Worm (Caenorhabditis elegans): ENCODE measurements around the gene C26B9.1.

C26B9.1 gene

ce11 chrX:5348529-5349148 is 4.3 kb downstream of the C26B9.1 start, which contains the start of gene syx-3 (continued):
- TF ChIP-seq Y116A8C.19 (tag; optimal IDR thresholded peaks at IDR 0.05; ENCODE audit: borderline replicate concordance) (no peak), ztf-4 (tag; optimal IDR thresholded peaks at IDR 0.05) (no peak), sox-4 (tag; optimal IDR thresholded peaks at IDR 0.05) (no peak), pag-3 (tag; optimal IDR thresholded peaks at IDR 0.05; ENCODE audit: borderline replicate concordance, insufficient read depth) (peak; percentile 61)

- no peak for TF ChIP-seq fkh-8 (tag; optimal IDR thresholded peaks at IDR 0.05)
- TF ChIP-seq lsy-2 (tag; optimal IDR thresholded peaks at IDR 0.05) = no peak
- no peak for TF ChIP-seq zip-4 (GFP tag; optimal IDR thresholded peaks at IDR 0.05)
- TF ChIP-seq egl-27 (tag; optimal IDR thresholded peaks at IDR 0.05) = no peak
- TF ChIP-seq sox-4 (tag; optimal IDR thresholded peaks at IDR 0.05) = no peak
- no peak for TF ChIP-seq nhr-237 (tag; optimal IDR thresholded peaks at IDR 0.05)
- no peak for TF ChIP-seq ztf-4 (tag; optimal IDR thresholded peaks at IDR 0.05)
- TF ChIP-seq blmp-1 (tag; optimal IDR thresholded peaks at IDR 0.05) = peak; percentile 65
- peak in 1 of 2 experiments; percentile 44 for TF ChIP-seq ztf-11 (tag; optimal IDR thresholded peaks at IDR 0.05)
- TF ChIP-seq jun-1 (tag; optimal IDR thresholded peaks at IDR 0.05) = no peak
- peak; percentile 26 for TF ChIP-seq dsc-1 (tag; optimal IDR thresholded peaks at IDR 0.05)
- TF ChIP-seq pqm-1 (tag; optimal IDR thresholded peaks at IDR 0.05) = no peak
- TF ChIP-seq unc-130 (tag; optimal IDR thresholded peaks at IDR 0.05) = no peak
- no peak for TF ChIP-seq unc-98 (GFP tag; IDR thresholded peaks at IDR 0.05)
- no peak for TF ChIP-seq lir-3 (tag; optimal IDR thresholded peaks at IDR 0.05; ENCODE audit: poor library complexity)
- peak; percentile 13 for TF ChIP-seq unc-86 (tag; optimal IDR thresholded peaks at IDR 0.05)
- no peak for TF ChIP-seq nhr-12 (tag; optimal IDR thresholded peaks at IDR 0.05)
- TF ChIP-seq egl-13 (tag; optimal IDR thresholded peaks at IDR 0.05) = peak; percentile 15
- peak; percentile 50 for TF ChIP-seq rnt-1 (tag; optimal IDR thresholded peaks at IDR 0.05)
- no peak for TF ChIP-seq C34B4.2 (tag; optimal IDR thresholded peaks at IDR 0.05)
- peak; percentile 14 for TF ChIP-seq ceh-8 (GFP tag; optimal IDR thresholded peaks at IDR 0.05)
- peak in 1 of 2 experiments; percentile 4 for TF ChIP-seq lin-35 (GFP tag; optimal IDR thresholded peaks at IDR 0.05)
- peak; percentile 14 for TF ChIP-seq snu-23 (GFP tag; optimal IDR thresholded peaks at IDR 0.05)
- TF ChIP-seq skn-1 (tag; optimal IDR thresholded peaks at IDR 0.05) = peak; percentile 42
- no peak for TF ChIP-seq aha-1 (tag; optimal IDR thresholded peaks at IDR 0.05)
- peak; percentile 17 for TF ChIP-seq nhr-71 (tag; optimal IDR thresholded peaks at IDR 0.05)
- TF ChIP-seq ceh-90 (tag; optimal IDR thresholded peaks at IDR 0.05) = no peak
- no peak for TF ChIP-seq pag-3 (tag; optimal IDR thresholded peaks at IDR 0.05; ENCODE audit: borderline replicate concordance, insufficient read depth)
- TF ChIP-seq efl-1 (optimal IDR thresholded peaks at IDR 0.05) = no peak
- no peak for TF ChIP-seq efl-1 (GFP tag; optimal IDR thresholded peaks at IDR 0.05 in 1 of 2)
- TF ChIP-seq nhr-20 (tag; optimal IDR thresholded peaks at IDR 0.05) = peak; percentile 43
- TF ChIP-seq lin-14 (GFP tag; optimal IDR thresholded peaks at IDR 0.05) = peak; percentile 83
- peak in 1 of 3 experiments; percentile 54 for TF ChIP-seq ceh-82 (tag; optimal IDR thresholded peaks at IDR 0.05)
- TF ChIP-seq hlh-17 (GFP tag; optimal IDR thresholded peaks at IDR 0.05; ENCODE audit: borderline replicate concordance) = no peak
- peak; percentile 29 for TF ChIP-seq swsn-7 (tag; optimal IDR thresholded peaks at IDR 0.05)
- peak in 1 of 2 experiments; percentile 11 for TF ChIP-seq mdl-1 (tag; optimal IDR thresholded peaks at IDR 0.05)
- no peak for TF ChIP-seq ceh-88 (GFP tag; IDR thresholded peaks at IDR 0.05)
- TF ChIP-seq nhr-85 (tag) = peak; percentile 70
- TF ChIP-seq nhr-47 (tag; optimal IDR thresholded peaks at IDR 0.05) = peak; percentile 23
- no peak for TF ChIP-seq C04F5.9 (tag; optimal IDR thresholded peaks at IDR 0.05)
- peak; percentile 15 for TF ChIP-seq nhr-90 (tag; optimal IDR thresholded peaks at IDR 0.05; ENCODE audit: poor library complexity)
- TF ChIP-seq sup-37 (GFP tag; optimal IDR thresholded peaks at IDR 0.05) = no peak
Measured at ce11 chrX:5354022-5354876, 9.9 kb downstream of the C26B9.1 start, which contains the start of gene pfn-2. TSS of gene pfn-2 (minus strand) at chrX:5354072.
